Worm (Caenorhabditis elegans) whole organism, L1 larva: ENCODE measurements around the gene tre-2.

ENCODE experiments used
- C04F5.9 ChIP-seq: sonication (generic microtip); optimal IDR thresholded peaks from 2 replicates; lab custom pipeline; 2016; ENCODE audit warnings: missing genetic modification characterization, missing compliant biosample characterization
- C34B4.2 ChIP-seq: sonication (generic microtip); optimal IDR thresholded peaks from 2 replicates; lab custom pipeline; 2017; ENCODE audit warnings: mild to moderate bottlenecking, missing genetic modification characterization, missing compliant biosample characterization
- F16B12.6 ChIP-seq: fragments of 150-350 bp; optimal IDR thresholded peaks from 2 replicates; lab custom pipeline; 2014; ENCODE audit warnings: missing biosample characterization, missing genetic modification characterization
- aha-1 ChIP-seq: fragments of 150-350 bp; optimal IDR thresholded peaks from 2 replicates; lab custom pipeline; 2014; ENCODE audit warnings: missing biosample characterization, missing genetic modification characterization
- ama-1 ChIP-seq: fragments of 150-350 bp; optimal IDR thresholded peaks from 2 replicates; lab custom pipeline; 2014
- ceh-63 ChIP-seq: fragments of 200-800 bp; sonication (Bioruptor generic); optimal IDR thresholded peaks from 2 replicates; lab custom pipeline; 2018; ENCODE audit warnings: mild to moderate bottlenecking, missing genetic modification characterization, missing compliant biosample characterization
- ceh-8 ChIP-seq: fragments of 200-800 bp; sonication (Bioruptor generic); optimal IDR thresholded peaks from 2 replicates; lab custom pipeline; 2018; ENCODE audit warnings: mild to moderate bottlenecking, missing genetic modification characterization, moderate library complexity, missing compliant biosample characterization
- ceh-82 ChIP-seq, 3 experiments: fragments of 150-350 bp in 1 of 3; sonication (generic microtip) in 2 of 3; optimal IDR thresholded peaks; 2 replicates each; lab custom pipeline; 2014 to 2017; ENCODE audit warnings: missing biosample characterization in 3 of 3, missing genetic modification characterization in 3 of 3
- ceh-88 ChIP-seq: fragments of 200-800 bp; sonication (Bioruptor generic); IDR thresholded peaks from 2 replicates; pipeline ENCODE4 v1.3.6; 2022; ENCODE audit warnings: missing genetic modification characterization, missing compliant biosample characterization
- ces-1 ChIP-seq: fragments of 150-350 bp; optimal IDR thresholded peaks from 2 replicates; lab custom pipeline; 2014; ENCODE audit warnings: missing biosample characterization, missing genetic modification reagents, missing genetic modification characterization
- dpl-1 ChIP-seq, 3 experiments: fragments of 150-350 bp in 2 of 3; sonication (generic microtip) in 1 of 3; optimal IDR thresholded peaks; 2 replicates each; lab custom pipeline; 2014 to 2017; ENCODE audit warnings: missing biosample characterization in 3 of 3, missing genetic modification characterization in 3 of 3, missing genetic modification reagents in 3 of 3
- dsc-1 ChIP-seq: sonication (generic microtip); optimal IDR thresholded peaks from 2 replicates; lab custom pipeline; 2016; ENCODE audit warnings: mild to moderate bottlenecking, missing genetic modification characterization, missing compliant biosample characterization
- efl-1 ChIP-seq, 4 experiments: fragments of 150-350 bp; optimal IDR thresholded peaks in 3 of 4; peaks in 1 of 4; 1 replicate in 1 of 4; 2 replicates in 3 of 4; lab custom pipeline; 2014; ENCODE audit warnings: missing biosample characterization in 2 of 4, missing genetic modification characterization in 2 of 4, missing genetic modification reagents in 2 of 4
- efl-3 ChIP-seq: fragments of 200-800 bp; sonication (Bioruptor generic); optimal IDR thresholded peaks from 2 replicates; lab custom pipeline; 2018; ENCODE audit warnings: mild to moderate bottlenecking, missing genetic modification characterization, missing compliant biosample characterization
- egl-13 ChIP-seq: sonication (generic microtip); optimal IDR thresholded peaks from 2 replicates; lab custom pipeline; 2016; ENCODE audit warnings: missing genotype, missing genetic modification reagents, missing genetic modification characterization, missing compliant biosample characterization
- egl-27 ChIP-seq, 2 experiments: fragments of 150-350 bp in 1 of 2; sonication (generic microtip); optimal IDR thresholded peaks; 3 replicates each; lab custom pipeline; 2017 to 2018; ENCODE audit warnings: missing biosample characterization in 2 of 2, missing genetic modification characterization in 2 of 2, missing genetic modification reagents in 2 of 2
- elt-3 ChIP-seq, 6 experiments: fragments of 150-350 bp in 1 of 6; sonication (generic microtip); optimal IDR thresholded peaks; 2 replicates each; lab custom pipeline; 2017 to 2018; ENCODE audit warnings: missing biosample characterization in 6 of 6, missing genetic modification characterization in 6 of 6, inconsistent platforms in 1 of 6
- fkh-10 ChIP-seq: sonication (generic microtip); optimal IDR thresholded peaks from 2 replicates; lab custom pipeline; 2017; ENCODE audit warnings: missing biosample characterization, missing genetic modification reagents, missing genetic modification characterization
- fkh-4 ChIP-seq: sonication (generic microtip); optimal IDR thresholded peaks from 2 replicates; lab custom pipeline; 2016; ENCODE audit warnings: missing compliant biosample characterization, missing genetic modification characterization, borderline replicate concordance
- grh-1 ChIP-seq: fragments of 200-800 bp; sonication (Bioruptor generic); IDR thresholded peaks from 2 replicates; pipeline ENCODE4 v1.3.6; 2022; ENCODE audit warnings: missing genetic modification reagents, missing genetic modification characterization, missing compliant biosample characterization
- hlh-4 ChIP-seq: sonication (generic microtip); optimal IDR thresholded peaks from 2 replicates; lab custom pipeline; 2016; ENCODE audit warnings: mild to moderate bottlenecking, missing genetic modification characterization, missing compliant biosample characterization
- hpl-2 ChIP-seq: fragments of 150-350 bp; optimal IDR thresholded peaks from 2 replicates; lab custom pipeline; 2014; ENCODE audit warnings: missing biosample characterization, missing genetic modification reagents, missing genetic modification characterization
- irx-1 ChIP-seq: sonication (generic microtip); optimal IDR thresholded peaks from 2 replicates; lab custom pipeline; 2016; ENCODE audit warnings: missing genetic modification characterization, missing compliant biosample characterization
- isw-1 ChIP-seq: fragments of 200-800 bp; sonication (Bioruptor generic); IDR thresholded peaks from 2 replicates; pipeline ENCODE4 v1.3.6; 2022; ENCODE audit warnings: missing genetic modification characterization, missing compliant biosample characterization
- jun-1 ChIP-seq: fragments of 150-350 bp; optimal IDR thresholded peaks from 2 replicates; lab custom pipeline; 2014; ENCODE audit warnings: missing biosample characterization, missing genetic modification reagents, missing genetic modification characterization
- lin-14 ChIP-seq: fragments of 200-800 bp; sonication (Bioruptor generic); optimal IDR thresholded peaks from 2 replicates; lab custom pipeline; 2018; ENCODE audit warnings: mild to moderate bottlenecking, missing genetic modification characterization, moderate library complexity, missing compliant biosample characterization
- lin-15B ChIP-seq: fragments of 150-350 bp; sonication (generic microtip); optimal IDR thresholded peaks from 3 replicates; lab custom pipeline; 2014; ENCODE audit warnings: missing biosample characterization, missing genetic modification characterization
- lin-39 ChIP-seq: fragments of 150-350 bp; optimal IDR thresholded peaks from 2 replicates; lab custom pipeline; 2014; ENCODE audit warnings: missing biosample characterization, missing genetic modification reagents, missing genetic modification characterization
- lsy-2 ChIP-seq, 2 experiments: fragments of 150-350 bp; optimal IDR thresholded peaks; 2 replicates each; lab custom pipeline; 2014; ENCODE audit warnings: missing biosample characterization in 2 of 2, missing genetic modification characterization in 2 of 2
- mab-9 ChIP-seq: fragments of 200-800 bp; sonication (Bioruptor generic); IDR thresholded peaks from 2 replicates; pipeline ENCODE4 v1.3.6; 2022; ENCODE audit warnings: missing genetic modification reagents, missing genetic modification characterization, missing compliant biosample characterization
- nhr-237 ChIP-seq: fragments of 150-350 bp; optimal IDR thresholded peaks from 2 replicates; lab custom pipeline; 2014; ENCODE audit warnings: missing biosample characterization, missing genetic modification characterization
- nhr-47 ChIP-seq: sonication (generic microtip); optimal IDR thresholded peaks from 2 replicates; lab custom pipeline; 2016; ENCODE audit warnings: mild to moderate bottlenecking, missing genetic modification characterization, moderate library complexity, missing compliant biosample characterization
- nhr-71 ChIP-seq: sonication (generic microtip); optimal IDR thresholded peaks from 2 replicates; lab custom pipeline; 2016; ENCODE audit warnings: mild to moderate bottlenecking, missing genetic modification characterization, moderate library complexity, missing compliant biosample characterization
- nhr-77 ChIP-seq: fragments of 150-350 bp; optimal IDR thresholded peaks from 2 replicates; lab custom pipeline; 2014; ENCODE audit warnings: missing biosample characterization, missing genetic modification characterization
- nhr-84 ChIP-seq: sonication (generic microtip); optimal IDR thresholded peaks from 2 replicates; lab custom pipeline; 2017; ENCODE audit warnings: missing biosample characterization, missing genetic modification characterization
- nhr-90 ChIP-seq: sonication (generic microtip); optimal IDR thresholded peaks from 2 replicates; lab custom pipeline; 2016; ENCODE audit warnings: mild to moderate bottlenecking, missing genetic modification characterization, missing compliant biosample characterization; ENCODE audit not compliant: poor library complexity
- pax-3 ChIP-seq: fragments of 200-800 bp; sonication (Bioruptor generic); optimal IDR thresholded peaks from 2 replicates; lab custom pipeline; 2018; ENCODE audit warnings: mild to moderate bottlenecking, missing genetic modification characterization, moderate library complexity, missing compliant biosample characterization
- rnt-1 ChIP-seq: sonication (generic microtip); optimal IDR thresholded peaks from 2 replicates; lab custom pipeline; 2016; ENCODE audit warnings: mild to moderate bottlenecking, missing genetic modification characterization, moderate library complexity, missing compliant biosample characterization
- skn-1 ChIP-seq: fragments of 150-350 bp; optimal IDR thresholded peaks from 2 replicates; lab custom pipeline; 2014; ENCODE audit warnings: missing biosample characterization, missing genetic modification characterization
- snpc-4 ChIP-seq: fragments of 150-350 bp; optimal IDR thresholded peaks from 2 replicates; lab custom pipeline; 2014; ENCODE audit warnings: missing biosample characterization, missing genetic modification characterization
- sox-4 ChIP-seq: sonication (generic microtip); optimal IDR thresholded peaks from 2 replicates; lab custom pipeline; 2016; ENCODE audit warnings: missing genetic modification characterization, missing compliant biosample characterization
- sptf-1 ChIP-seq: fragments of 150-350 bp; optimal IDR thresholded peaks from 2 replicates; lab custom pipeline; 2014; ENCODE audit warnings: missing biosample characterization, missing genetic modification characterization
- swsn-7 ChIP-seq: sonication (generic microtip); optimal IDR thresholded peaks from 2 replicates; lab custom pipeline; 2016; ENCODE audit warnings: missing genetic modification characterization, missing compliant biosample characterization
- tbx-2 ChIP-seq: sonication (generic microtip); optimal IDR thresholded peaks from 2 replicates; lab custom pipeline; 2016; ENCODE audit warnings: missing genetic modification characterization, missing compliant biosample characterization
- tlp-1 ChIP-seq: fragments of 150-350 bp; optimal IDR thresholded peaks from 2 replicates; lab custom pipeline; 2014; ENCODE audit warnings: missing biosample characterization, missing genetic modification characterization
- unc-30 ChIP-seq: sonication (generic microtip); optimal IDR thresholded peaks from 2 replicates; lab custom pipeline; 2017; ENCODE audit warnings: missing biosample characterization, missing genetic modification characterization
- unc-62 ChIP-seq: fragments of 150-350 bp; optimal IDR thresholded peaks from 2 replicates; lab custom pipeline; 2014; ENCODE audit warnings: missing biosample characterization, missing genetic modification reagents, missing genetic modification characterization
- unc-98 ChIP-seq: fragments of 200-800 bp; sonication (Bioruptor generic); IDR thresholded peaks from 2 replicates; pipeline ENCODE4 v1.3.6; 2022; ENCODE audit warnings: missing genetic modification characterization, missing compliant biosample characterization
- xbp-1 ChIP-seq: sonication (generic microtip); optimal IDR thresholded peaks from 2 replicates; lab custom pipeline; 2016; ENCODE audit warnings: missing genetic modification characterization, missing compliant biosample characterization
- zag-1 ChIP-seq: fragments of 150-350 bp; optimal IDR thresholded peaks from 2 replicates; lab custom pipeline; 2014; ENCODE audit warnings: missing biosample characterization, missing genetic modification characterization
- ztf-11 ChIP-seq, 2 experiments: sonication (generic microtip); optimal IDR thresholded peaks; 2 replicates each; lab custom pipeline; 2016 to 2017; ENCODE audit warnings: missing genetic modification characterization in 2 of 2, missing biosample characterization in 1 of 2, missing compliant biosample characterization in 1 of 2

The tre-2 gene

DNA sequence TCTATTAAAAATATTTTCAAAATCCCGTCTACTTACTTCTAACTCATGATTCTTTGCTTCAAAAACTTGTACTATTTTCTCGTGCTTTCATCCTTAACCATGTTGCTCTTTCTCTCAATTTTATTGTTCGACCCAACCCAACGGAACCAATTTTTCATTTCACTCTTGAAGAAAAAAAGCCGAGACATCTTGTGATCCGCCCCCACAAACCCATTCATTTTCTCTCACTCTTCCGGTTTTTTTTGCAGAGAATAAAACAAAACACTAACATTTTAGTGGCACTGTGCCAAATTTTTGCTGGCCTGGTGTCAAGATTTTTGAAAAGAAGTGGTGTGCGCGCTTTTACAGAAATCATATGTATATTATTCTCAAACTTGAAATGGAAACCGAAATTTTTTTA, 46.5 kb downstream of the tre-2 start:
- TF ChIP-seq ceh-63 (GFP tag; lab: Kevin White, UChicago) (no peak), nhr-237 (no peak), C04F5.9 (tag; lab: Kevin White, UChicago) (no peak), unc-62 (GFP tag; lab: Kevin White, UChicago) (no peak), rnt-1 (tag; lab: Kevin White, UChicago) (peak; percentile 46), sox-4 (tag; lab: Kevin White, UChicago) (no peak), aha-1 (no peak), ceh-8 (GFP tag; lab: Kevin White, UChicago) (no peak), unc-30 (no peak), grh-1 (GFP tag; lab: Robert Waterston, UW) (no peak), ama-1 (lab: Kevin White, UChicago) (no peak), tlp-1 (tag; lab: Kevin White, UChicago) (no peak), xbp-1 (tag; lab: Kevin White, UChicago) (no peak), ceh-82 (tag; optimal IDR thresholded peaks at IDR 0.05; lab: Kevin White, UChicago) (no peak), F16B12.6 (tag; lab: Kevin White, UChicago) (no peak), irx-1 (tag; lab: Kevin White, UChicago) (no peak), efl-3 (GFP tag; lab: Kevin White, UChicago) (no peak), pax-3 (tag; lab: Kevin White, UChicago) (no peak), dpl-1 (GFP tag; optimal IDR thresholded peaks at IDR 0.05; lab: Kevin White, UChicago) (no peak), fkh-10 (GFP tag; lab: Kevin White, UChicago) (no peak), mab-9 (GFP tag; lab: Robert Waterston, UW) (no peak), lin-15B (tag; lab: Kevin White, UChicago) (no peak), unc-98 (GFP tag; lab: Robert Waterston, UW) (no peak), nhr-90 (tag; lab: Kevin White, UChicago) (no peak), zag-1 (no peak), sptf-1 (tag; lab: Kevin White, UChicago) (no peak), egl-13 (tag; lab: Kevin White, UChicago) (no peak), C34B4.2 (tag; lab: Kevin White, UChicago) (no peak), lin-14 (GFP tag; lab: Kevin White, UChicago) (peak; percentile 84), jun-1 (tag; lab: Kevin White, UChicago) (no peak), ceh-88 (GFP tag; lab: Robert Waterston, UW) (no peak), lin-39 (tag; lab: Kevin White, UChicago) (no peak), nhr-71 (tag; lab: Kevin White, UChicago) (peak; percentile 43), snpc-4 (no peak), ztf-11 (tag; optimal IDR thresholded peaks at IDR 0.05; lab: Kevin White, UChicago) (no peak), nhr-47 (tag; lab: Kevin White, UChicago) (no peak), tbx-2 (no peak), dsc-1 (tag; lab: Kevin White, UChicago) (peak; percentile 35), nhr-84 (tag; lab: Kevin White, UChicago) (no peak), isw-1 (no peak), swsn-7 (no peak), lsy-2 (tag; optimal IDR thresholded peaks at IDR 0.05; lab: Kevin White, UChicago) (peak in 1 of 2 experiments; percentile 33), nhr-77 (tag; lab: Kevin White, UChicago) (no peak), efl-1 (optimal IDR thresholded peaks at IDR 0.05; lab: Kevin White, UChicago) (no peak), efl-1 (GFP tag; optimal IDR thresholded peaks at IDR 0.05 in 1 of 2; lab: Kevin White, UChicago) (peak in 1 of 2 experiments; percentile 76), skn-1 (no peak), fkh-4 (tag; lab: Kevin White, UChicago) (no peak), hlh-4 (tag; lab: Kevin White, UChicago) (no peak), egl-27 (tag; optimal IDR thresholded peaks at IDR 0.05; lab: Kevin White, UChicago) (no peak), elt-3 (tag; optimal IDR thresholded peaks at IDR 0.05; lab: Kevin White, UChicago) (no peak), hpl-2 (no peak), ces-1 (GFP tag; lab: Kevin White, UChicago) (no peak)
- TF ChIP-seq, all 84 proteins: peak for 6
